Worm (Caenorhabditis elegans) whole organism, young adult: ENCODE data around the gene scly-1.

Experiments used
- B0261.1 ChIP-seq: sonication (generic microtip); optimal IDR thresholded peaks from 2 replicates; lab custom pipeline; 2016; ENCODE audit warnings: mild to moderate bottlenecking, missing genetic modification characterization, moderate library complexity, missing compliant biosample characterization
- C06A6.2 ChIP-seq: fragments of 200-800 bp; sonication (Bioruptor generic); conservative IDR thresholded peaks from 2 replicates; pipeline ENCODE4 v1.3.6; 2022; ENCODE audit warnings: missing genetic modification characterization, missing compliant biosample characterization
- F10E7.11 ChIP-seq: sonication (generic microtip); optimal IDR thresholded peaks from 2 replicates; lab custom pipeline; 2017; ENCODE audit warnings: mild to moderate bottlenecking, missing genetic modification characterization, moderate library complexity, missing compliant biosample characterization
- F33H1.4 ChIP-seq: fragments of 200-800 bp; sonication (Bioruptor generic); IDR thresholded peaks from 2 replicates; pipeline ENCODE4 v1.3.6; 2022; ENCODE audit warnings: missing genetic modification reagents, missing genetic modification characterization, missing compliant biosample characterization
- F39B2.1 ChIP-seq: fragments of 200-800 bp; sonication (Bioruptor generic); IDR thresholded peaks from 2 replicates; pipeline ENCODE4 v1.3.6; 2022; ENCODE audit warnings: missing genetic modification reagents, missing genetic modification characterization, missing compliant biosample characterization
- F49E8.2 ChIP-seq: sonication (generic microtip); optimal IDR thresholded peaks from 3 replicates; lab custom pipeline; 2017; ENCODE audit warnings: missing genetic modification characterization, mild to moderate bottlenecking, missing compliant biosample characterization, antibody characterized with exemption, moderate library complexity; ENCODE audit not compliant: insufficient read depth
- F57C9.4 ChIP-seq: sonication (generic microtip); optimal IDR thresholded peaks from 2 replicates; lab custom pipeline; 2017; ENCODE audit warnings: mild to moderate bottlenecking, missing genetic modification characterization, missing compliant biosample characterization
- K12H6.12 ChIP-seq: fragments of 200-800 bp; sonication (Bioruptor generic); optimal IDR thresholded peaks from 2 replicates; lab custom pipeline; 2018; ENCODE audit warnings: mild to moderate bottlenecking, missing genetic modification characterization, missing compliant biosample characterization
- T07F8.4 ChIP-seq: sonication (generic microtip); optimal IDR thresholded peaks from 2 replicates; lab custom pipeline; 2016; ENCODE audit warnings: mild to moderate bottlenecking, missing genetic modification characterization, moderate library complexity, missing compliant biosample characterization
- T26A5.8 ChIP-seq: sonication (generic microtip); optimal IDR thresholded peaks from 2 replicates; lab custom pipeline; 2016; ENCODE audit warnings: missing genetic modification characterization, missing compliant biosample characterization
- Y53G8AR.9 ChIP-seq: fragments of 200-800 bp; sonication (Bioruptor generic); conservative IDR thresholded peaks from 2 replicates; pipeline ENCODE4 v1.3.6; 2022; ENCODE audit warnings: missing genetic modification reagents, missing genetic modification characterization, missing compliant biosample characterization
- Y79H2A.3 ChIP-seq: fragments of 200-800 bp; sonication (Bioruptor generic); conservative IDR thresholded peaks from 2 replicates; pipeline ENCODE4 v1.3.6; 2022; ENCODE audit warnings: missing genetic modification reagents, missing genetic modification characterization, missing compliant biosample characterization
- akir-1 ChIP-seq: fragments of 200-800 bp; sonication (Bioruptor generic); optimal IDR thresholded peaks from 2 replicates; lab custom pipeline; 2018; ENCODE audit warnings: mild to moderate bottlenecking, missing genetic modification characterization, moderate library complexity, missing compliant biosample characterization
- ama-1 ChIP-seq, 3 experiments: fragments of 150-350 bp in 1 of 3; sonication (generic microtip) in 2 of 3; optimal IDR thresholded peaks; 2 replicates each; lab custom pipeline; 2014 to 2018; ENCODE audit warnings: missing biosample characterization in 2 of 3, missing genetic modification characterization in 2 of 3, missing genetic modification reagents in 2 of 3
- athp-1 ChIP-seq: sonication (generic microtip); optimal IDR thresholded peaks from 2 replicates; lab custom pipeline; 2017; ENCODE audit warnings: mild to moderate bottlenecking, missing genetic modification characterization, missing compliant biosample characterization
- attf-3 ChIP-seq: fragments of 200-800 bp; sonication (Bioruptor generic); conservative IDR thresholded peaks from 2 replicates; pipeline ENCODE4 v1.3.6; 2022; ENCODE audit warnings: missing genetic modification reagents, missing genetic modification characterization, missing compliant biosample characterization
- attf-5 ChIP-seq: fragments of 200-800 bp; sonication (Bioruptor generic); optimal IDR thresholded peaks from 2 replicates; lab custom pipeline; 2018; ENCODE audit warnings: mild to moderate bottlenecking, missing genetic modification characterization, missing compliant biosample characterization
- ceh-58 ChIP-seq: fragments of 200-800 bp; sonication (Bioruptor generic); IDR thresholded peaks from 2 replicates; pipeline ENCODE4 v1.3.6; 2022; ENCODE audit warnings: missing genetic modification characterization, missing compliant biosample characterization
- ceh-79 ChIP-seq: sonication (generic microtip); optimal IDR thresholded peaks from 2 replicates; lab custom pipeline; 2017; ENCODE audit warnings: mild to moderate bottlenecking, missing genetic modification characterization, missing compliant biosample characterization
- die-1 ChIP-seq: sonication (generic microtip); optimal IDR thresholded peaks from 2 replicates; lab custom pipeline; 2016; ENCODE audit warnings: missing genotype, mild to moderate bottlenecking, missing genetic modification characterization, missing compliant biosample characterization
- dox-1 ChIP-seq: fragments of 200-800 bp; sonication (Bioruptor generic); IDR thresholded peaks from 2 replicates; pipeline ENCODE4 v1.3.6; 2022; ENCODE audit warnings: missing genetic modification reagents, missing genetic modification characterization, missing compliant biosample characterization
- dpl-1 ChIP-seq: fragments of 150-350 bp; optimal IDR thresholded peaks from 2 replicates; lab custom pipeline; 2014; ENCODE audit warnings: missing biosample characterization, missing genetic modification reagents, missing genetic modification characterization
- egl-18 ChIP-seq: fragments of 200-800 bp; sonication (Bioruptor generic); IDR thresholded peaks from 2 replicates; pipeline ENCODE4 v1.3.6; 2022; ENCODE audit warnings: missing genetic modification reagents, missing genetic modification characterization, missing compliant biosample characterization
- him-1 ChIP-seq: sonication (generic microtip); optimal IDR thresholded peaks from 2 replicates; lab custom pipeline; 2016; ENCODE audit warnings: missing genotype, missing genetic modification reagents, missing genetic modification characterization, missing compliant biosample characterization
- hlh-26 ChIP-seq: fragments of 200-800 bp; sonication (Bioruptor generic); conservative IDR thresholded peaks from 2 replicates; pipeline ENCODE4 v1.3.6; 2022; ENCODE audit warnings: missing genetic modification reagents, missing genetic modification characterization, missing compliant biosample characterization
- hmg-20 ChIP-seq: fragments of 200-800 bp; sonication (Bioruptor generic); IDR thresholded peaks from 2 replicates; pipeline ENCODE4 v1.3.6; 2022; ENCODE audit warnings: missing genetic modification reagents, missing genetic modification characterization, missing compliant biosample characterization
- let-526 ChIP-seq: fragments of 200-800 bp; sonication (Bioruptor generic); IDR thresholded peaks from 2 replicates; pipeline ENCODE4 v1.3.6; 2022; ENCODE audit warnings: missing genetic modification reagents, missing genetic modification characterization, missing compliant biosample characterization
- lir-1 ChIP-seq: fragments of 200-800 bp; sonication (Bioruptor generic); conservative IDR thresholded peaks from 2 replicates; pipeline ENCODE4 v1.3.6; 2022; ENCODE audit warnings: missing genetic modification reagents, missing genetic modification characterization, missing compliant biosample characterization
- mcd-1 ChIP-seq: fragments of 200-800 bp; sonication (Bioruptor generic); IDR thresholded peaks from 2 replicates; pipeline ENCODE4 v1.3.6; 2022; ENCODE audit warnings: missing genetic modification reagents, missing genetic modification characterization, missing compliant biosample characterization
- nfyb-1 ChIP-seq: fragments of 200-800 bp; sonication (Bioruptor generic); IDR thresholded peaks from 2 replicates; pipeline ENCODE4 v1.3.6; 2022; ENCODE audit warnings: missing genetic modification reagents, missing genetic modification characterization, missing compliant biosample characterization
- nhr-120 ChIP-seq: fragments of 200-800 bp; sonication (Bioruptor generic); IDR thresholded peaks from 2 replicates; pipeline ENCODE4 v1.3.6; 2022; ENCODE audit warnings: missing genetic modification characterization, missing compliant biosample characterization
- nhr-80 ChIP-seq: sonication (generic microtip); optimal IDR thresholded peaks from 2 replicates; lab custom pipeline; 2016; ENCODE audit warnings: missing genetic modification characterization, missing compliant biosample characterization
- nhr-90 ChIP-seq: sonication (generic microtip); optimal IDR thresholded peaks from 2 replicates; lab custom pipeline; 2016; ENCODE audit warnings: missing genotype, mild to moderate bottlenecking, missing genetic modification characterization, missing compliant biosample characterization
- rec-8 ChIP-seq, 2 experiments: sonication (generic microtip); optimal IDR thresholded peaks; 2 replicates each; lab custom pipeline; 2016; ENCODE audit warnings: mild to moderate bottlenecking in 2 of 2, missing genetic modification characterization in 2 of 2, missing genetic modification reagents in 2 of 2, missing genotype in 2 of 2, missing biosample characterization in 1 of 2, missing compliant biosample characterization in 1 of 2, moderate library complexity in 1 of 2
- snpc-4 ChIP-seq, 5 experiments: fragments of 150-350 bp in 1 of 5; sonication (generic microtip) in 4 of 5; optimal IDR thresholded peaks; 2 replicates each; lab custom pipeline; 2014 to 2018; ENCODE audit warnings: missing genetic modification characterization in 5 of 5, missing biosample characterization in 3 of 5, antibody characterized with exemption in 2 of 5, mild to moderate bottlenecking in 2 of 5, missing compliant biosample characterization in 2 of 5, missing genotype in 2 of 5, moderate library complexity in 2 of 5, missing genetic modification reagents in 1 of 5
- tbp1 ChIP-seq: fragments of 200-800 bp; sonication (Bioruptor generic); optimal IDR thresholded peaks from 2 replicates; lab custom pipeline; 2018; ENCODE audit warnings: mild to moderate bottlenecking, missing genetic modification characterization, missing compliant biosample characterization
- zfh-2 ChIP-seq: fragments of 200-800 bp; sonication (Bioruptor generic); conservative IDR thresholded peaks from 2 replicates; pipeline ENCODE4 v1.3.6; 2022; ENCODE audit warnings: missing genetic modification reagents, missing genetic modification characterization, missing compliant biosample characterization
- ztf-28 ChIP-seq: fragments of 200-800 bp; sonication (Bioruptor generic); IDR thresholded peaks from 2 replicates; pipeline ENCODE4 v1.3.6; 2022; ENCODE audit warnings: missing genetic modification reagents, missing genetic modification characterization, missing compliant biosample characterization
- ztf-3 ChIP-seq: fragments of 200-800 bp; sonication (Bioruptor generic); optimal IDR thresholded peaks from 2 replicates; lab custom pipeline; 2018; ENCODE audit warnings: mild to moderate bottlenecking, missing genetic modification characterization, missing compliant biosample characterization

Gene scly-1

DNA sequence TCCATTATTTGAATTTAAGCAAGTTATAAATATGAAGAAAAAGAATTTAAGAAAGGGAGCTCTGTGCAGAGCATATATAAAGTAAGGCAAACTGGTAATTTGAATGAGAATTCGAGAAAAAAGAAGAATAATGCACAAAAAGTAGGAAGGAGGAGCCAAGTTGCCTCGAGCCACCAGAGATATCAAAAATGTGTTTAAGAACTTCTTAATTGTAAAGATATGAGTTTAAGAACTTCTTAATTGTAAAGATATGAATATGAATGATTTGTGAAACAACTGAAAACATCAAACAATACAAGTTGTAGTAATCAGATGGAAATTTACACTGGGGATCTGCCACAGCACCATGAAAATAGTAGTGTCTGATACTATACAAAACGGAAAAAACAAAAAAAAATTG lies 6.0 kb upstream of the scly-1 start, which contains the start of gene F13H8.6:
Gene F13H8.6, minus strand, starts transcription at position 101 of the 400 bp plus-strand sequence.
- TF ChIP-seq T07F8.4 (no peak), attf-3 (GFP tag; lab: Robert Waterston, UW) (no peak), zfh-2 (GFP tag; lab: Robert Waterston, UW) (no peak), F57C9.4 (tag; lab: Kevin White, UChicago) (no peak)

ce11 chrII:6283074-6283473 lies 2.2 kb upstream of the scly-1 start, which contains the start of gene F13H8.1:
Gene F13H8.1, plus strand, starts transcription at chrII:6283384.
- TF ChIP-seq mcd-1, result no peak
- TF ChIP-seq nhr-80 (tag; lab: Kevin White, UChicago), result peak; percentile 51
- no peak for TF ChIP-seq ztf-28 (GFP tag; lab: Robert Waterston, UW)
- TF ChIP-seq T26A5.8 (tag; lab: Kevin White, UChicago), result no peak
- no peak for TF ChIP-seq rec-8 (tag; optimal IDR thresholded peaks at IDR 0.05; lab: Kevin White, UChicago)
- no peak for TF ChIP-seq F49E8.2
- no peak for TF ChIP-seq lir-1 (GFP tag; lab: Robert Waterston, UW)

ce11 chrII:6281903-6282302 lies 1.0 kb upstream of the scly-1 start:
- TF ChIP-seq nhr-80 (tag; lab: Kevin White, UChicago), result peak; percentile 13
- TF ChIP-seq ztf-3 (GFP tag; lab: Kevin White, UChicago), result no peak

DNA sequence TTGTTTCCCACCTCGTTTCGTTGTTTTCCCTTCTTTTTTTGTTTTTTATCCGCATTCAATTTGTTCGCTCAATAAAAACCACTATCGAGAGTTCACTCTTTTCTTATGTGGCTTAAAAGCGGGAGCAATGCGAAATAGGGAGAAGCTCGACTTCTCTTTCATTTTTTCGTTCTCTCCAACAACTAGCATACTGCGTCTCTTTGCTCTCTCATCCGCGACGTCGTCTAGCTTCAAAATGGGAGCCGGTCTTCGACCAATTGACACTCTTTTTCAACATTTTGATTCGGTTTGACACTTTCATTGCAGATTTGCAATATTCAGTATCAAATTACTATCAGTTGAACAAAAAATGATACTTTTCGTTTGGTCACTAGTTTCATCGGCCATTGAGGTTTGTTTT lies 7.0 kb downstream of the scly-1 start, which contains the start of gene bpl-1:
Gene bpl-1, plus strand, starts transcription at position 301 of the 400 bp plus-strand sequence.
- TF ChIP-seq nfyb-1 (GFP tag; lab: Robert Waterston, UW), result 0 out of 2 replicates have a peak, but pooled peaks have one; percentile 15
- TF ChIP-seq him-1 (tag; lab: Kevin White, UChicago), result no peak
- TF ChIP-seq athp-1 (tag; lab: Kevin White, UChicago), result no peak

DNA sequence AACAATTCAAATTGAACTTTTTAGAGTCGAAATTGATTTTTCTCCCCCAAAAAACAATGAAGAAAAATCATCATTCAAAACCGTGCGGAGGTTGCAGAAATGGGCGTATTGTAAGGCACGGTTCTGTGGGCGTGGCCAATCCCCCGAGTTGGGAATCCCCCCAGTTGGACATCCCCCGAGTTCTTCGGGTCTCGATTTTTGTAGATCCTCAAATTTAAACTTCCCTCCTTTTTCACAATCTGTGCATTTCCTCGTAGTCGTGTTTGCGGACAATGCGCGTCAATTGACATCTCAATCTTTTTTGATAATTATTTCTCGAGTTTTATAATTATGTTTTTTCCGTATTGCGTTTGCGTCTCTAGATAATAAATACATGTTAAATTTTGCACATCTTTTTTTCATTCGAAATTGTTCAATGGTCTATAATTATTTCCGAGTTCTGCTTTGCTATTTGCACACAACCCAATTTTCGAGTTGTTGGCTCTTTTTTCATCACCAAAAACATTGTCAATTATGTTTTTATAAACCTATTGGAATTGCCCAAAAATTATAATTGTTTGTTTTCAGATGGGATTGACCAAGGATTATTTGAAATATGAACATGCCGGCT lies 11.0 kb downstream of the scly-1 start, which contains the start of gene F13H8.2:
Gene F13H8.2, plus strand, starts transcription at position 560 of the 610 bp plus-strand sequence.
- TF ChIP-seq let-526 (GFP tag; lab: Robert Waterston, UW), result 0 out of 2 replicates have a peak, but pooled peaks have one; percentile 9
- 0 out of 2 replicates have a peak, but pooled peaks have one; percentile 43 for TF ChIP-seq hmg-20 (GFP tag; lab: Robert Waterston, UW)
- peak; percentile 96 for TF ChIP-seq dox-1 (GFP tag; lab: Robert Waterston, UW)
- no peak for TF ChIP-seq snpc-4 (GFP tag; optimal IDR thresholded peaks at IDR 0.05; lab: Kevin White, UChicago)
- TF ChIP-seq snpc-4 (tag; optimal IDR thresholded peaks at IDR 0.05; lab: Kevin White, UChicago), result peak in 1 of 4 experiments; percentile 18
- no peak for TF ChIP-seq F10E7.11 (tag; lab: Kevin White, UChicago)
- no peak for TF ChIP-seq ceh-79 (tag; lab: Kevin White, UChicago)
- TF ChIP-seq akir-1 (GFP tag; lab: Kevin White, UChicago), result no peak
- no peak for TF ChIP-seq B0261.1
- peak; percentile 19 for TF ChIP-seq him-1 (tag; lab: Kevin White, UChicago)
- TF ChIP-seq nhr-90 (tag; lab: Kevin White, UChicago), result no peak
- peak; percentile 85 for TF ChIP-seq C06A6.2
- TF ChIP-seq nhr-120 (GFP tag; lab: Robert Waterston, UW), result no peak
- peak; percentile 90 for TF ChIP-seq mcd-1
- TF ChIP-seq die-1, result no peak
- peak; percentile 52 for TF ChIP-seq tbp1 (GFP tag; lab: Kevin White, UChicago)
- no peak for TF ChIP-seq ceh-58
- TF ChIP-seq F39B2.1, result no peak
- no peak for TF ChIP-seq Y79H2A.3
- TF ChIP-seq attf-5 (GFP tag; lab: Kevin White, UChicago), result peak; percentile 84
- peak; percentile 68 for TF ChIP-seq dpl-1 (GFP tag; lab: Kevin White, UChicago)
- 0 out of 2 replicates have a peak, but pooled peaks have one; percentile 18 for TF ChIP-seq zfh-2 (GFP tag; lab: Robert Waterston, UW)
- TF ChIP-seq T26A5.8 (tag; lab: Kevin White, UChicago), result no peak
- peak; percentile 73 for TF ChIP-seq F33H1.4 (GFP tag; lab: Robert Waterston, UW)
- no peak for TF ChIP-seq ama-1 (optimal IDR thresholded peaks at IDR 0.05; lab: Kevin White, UChicago)
- TF ChIP-seq ama-1 (GFP tag; optimal IDR thresholded peaks at IDR 0.05; lab: Kevin White, UChicago), result no peak
- TF ChIP-seq egl-18 (GFP tag; lab: Robert Waterston, UW), result no peak
- TF ChIP-seq Y53G8AR.9 (GFP tag; lab: Robert Waterston, UW), result peak; percentile 61; the same call in 1 of the 2 replicates
- no peak for TF ChIP-seq hlh-26 (GFP tag; lab: Robert Waterston, UW)
- peak; percentile 35 for TF ChIP-seq K12H6.12
